Fruit fly (Drosophila melanogaster) whole organism, embryonic: ENCODE measurements around the gene CG5568.
A peak's percentile ranks its signal among the peaks of the same experiment; 100 is the strongest.

ENCODE experiments used
- ATbp ChIP-seq: fragments of 200-800 bp; sonication (Bioruptor generic); optimal IDR thresholded peaks from 2 replicates; lab custom pipeline; 2017; ENCODE audit warnings: missing biosample characterization, mild to moderate bottlenecking, missing genetic modification characterization, missing genetic modification reagents
- BEAF-32 ChIP-seq: fragments of 200-800 bp; sonication (Bioruptor generic); optimal IDR thresholded peaks from 3 replicates; lab custom pipeline; 2017; ENCODE audit warnings: missing biosample characterization, missing genetic modification characterization, mild to moderate bottlenecking, moderate library complexity, missing genetic modification reagents
- Bgb ChIP-seq: fragments of 200-800 bp; sonication (Bioruptor generic); IDR thresholded peaks from 2 replicates; pipeline ENCODE4 v1.3.6; 2022; ENCODE audit warnings: missing biosample characterization, missing genetic modification characterization; ENCODE audit not compliant: partially characterized antibody
- Blimp-1 ChIP-seq: fragments of 200-800 bp; sonication (Bioruptor generic); optimal IDR thresholded peaks from 3 replicates; lab custom pipeline; 2018; ENCODE audit warnings: missing biosample characterization, missing genetic modification characterization, mild to moderate bottlenecking, moderate library complexity, missing genetic modification reagents
- CG12659 ChIP-seq: fragments of 200-800 bp; sonication (Bioruptor generic); optimal IDR thresholded peaks from 3 replicates; lab custom pipeline; 2017; ENCODE audit warnings: mild to moderate bottlenecking, missing biosample characterization, missing genetic modification reagents, missing genetic modification characterization
- CG13287 ChIP-seq: fragments of 200-800 bp; sonication (Bioruptor generic); IDR thresholded peaks from 2 replicates; pipeline ENCODE4 v1.3.6; 2022; ENCODE audit warnings: missing biosample characterization, missing genetic modification characterization; ENCODE audit not compliant: partially characterized antibody
- CG13624 ChIP-seq: fragments of 200-800 bp; sonication (Bioruptor generic); optimal IDR thresholded peaks from 2 replicates; lab custom pipeline; 2016; ENCODE audit warnings: missing biosample characterization, missing genetic modification characterization
- CG14014 ChIP-seq: fragments of 200-800 bp; sonication (Bioruptor generic); IDR thresholded peaks from 2 replicates; pipeline ENCODE4 v1.3.6; 2022; ENCODE audit warnings: missing biosample characterization, missing genetic modification characterization
- CG14050 ChIP-seq: fragments of 200-800 bp; sonication (Bioruptor generic); IDR thresholded peaks from 3 replicates; pipeline ENCODE4 v1.3.6; 2022; ENCODE audit warnings: missing biosample characterization, missing genetic modification characterization
- CG15601 ChIP-seq: fragments of 200-800 bp; sonication (Bioruptor generic); optimal IDR thresholded peaks from 3 replicates; lab custom pipeline; 2019; ENCODE audit warnings: missing biosample characterization, mild to moderate bottlenecking, missing genetic modification characterization, moderate library complexity
- CG17802 ChIP-seq: fragments of 200-800 bp; sonication (Bioruptor generic); optimal IDR thresholded peaks from 2 replicates; lab custom pipeline; 2018; ENCODE audit warnings: missing biosample characterization, mild to moderate bottlenecking, missing genetic modification characterization, moderate library complexity
- CG31388 ChIP-seq: fragments of 200-800 bp; sonication (Bioruptor generic); optimal IDR thresholded peaks from 2 replicates; lab custom pipeline; 2016; ENCODE audit warnings: missing biosample characterization, missing genetic modification characterization
- CG6254 ChIP-seq: fragments of 200-800 bp; sonication (Bioruptor generic); optimal IDR thresholded peaks from 3 replicates; lab custom pipeline; 2017; ENCODE audit warnings: mild to moderate bottlenecking, missing biosample characterization, missing genetic modification reagents, missing genetic modification characterization
- CG8359 ChIP-seq: fragments of 200-800 bp; sonication (Bioruptor generic); optimal IDR thresholded peaks from 2 replicates; lab custom pipeline; 2017; ENCODE audit warnings: missing biosample characterization, mild to moderate bottlenecking, missing genetic modification characterization, borderline replicate concordance
- D ChIP-seq, 2 experiments: fragments of 200-800 bp in 1 of 2; fragments of >200 bp in 1 of 2; sonication (Bioruptor generic) in 1 of 2; optimal IDR thresholded peaks; 2 replicates in 1 of 2; 3 replicates in 1 of 2; lab custom pipeline; 2017; ENCODE audit warnings: mild to moderate bottlenecking in 1 of 2, missing biosample characterization in 1 of 2, missing genetic modification characterization in 1 of 2, missing genetic modification reagents in 1 of 2
- D19A ChIP-seq: fragments of 200-800 bp; optimal IDR thresholded peaks from 3 replicates; lab custom pipeline; 2019; ENCODE audit warnings: missing biosample characterization, mild to moderate bottlenecking, missing genetic modification characterization, moderate library complexity
- Doc3 ChIP-seq: fragments of 200-800 bp; sonication (Bioruptor generic); IDR thresholded peaks from 3 replicates; pipeline ENCODE4 v1.3.6; 2022; ENCODE audit warnings: missing biosample characterization, missing genetic modification characterization; ENCODE audit not compliant: partially characterized antibody
- Ets65A ChIP-seq: fragments of 200-800 bp; sonication (Bioruptor generic); peaks from one replicate; lab custom pipeline; 2016; ENCODE audit warnings: missing biosample characterization, missing genetic modification characterization
- HLHmδ ChIP-seq: fragments of 200-800 bp; sonication (Bioruptor generic); optimal IDR thresholded peaks from 2 replicates; lab custom pipeline; 2018; ENCODE audit warnings: missing biosample characterization, mild to moderate bottlenecking, missing genetic modification characterization, moderate library complexity
- Jarid2 ChIP-seq: fragments of 200-800 bp; sonication (Bioruptor generic); optimal IDR thresholded peaks from 3 replicates; lab custom pipeline; 2017; ENCODE audit warnings: mild to moderate bottlenecking, missing biosample characterization, missing genetic modification reagents, missing genetic modification characterization
- Kr ChIP-seq: fragments of 200-800 bp; sonication (Bioruptor generic); optimal IDR thresholded peaks from 2 replicates; lab custom pipeline; 2017; ENCODE audit warnings: missing biosample characterization, mild to moderate bottlenecking, missing genetic modification characterization
- NC2α ChIP-seq: fragments of 200-800 bp; sonication (Bioruptor generic); optimal IDR thresholded peaks from 2 replicates; lab custom pipeline; 2016; ENCODE audit warnings: missing biosample characterization, missing genetic modification characterization
- Xrp1 ChIP-seq: fragments of 200-800 bp; sonication (Bioruptor generic); IDR thresholded peaks from 2 replicates; pipeline ENCODE4 v1.3.6; 2022; ENCODE audit warnings: missing biosample characterization, missing genetic modification characterization
- ac ChIP-seq: fragments of 200-800 bp; sonication (Bioruptor generic); optimal IDR thresholded peaks from 3 replicates; lab custom pipeline; 2017; ENCODE audit warnings: missing biosample characterization, mild to moderate bottlenecking, missing genetic modification characterization
- al ChIP-seq: fragments of 200-800 bp; sonication (Bioruptor generic); IDR thresholded peaks from 2 replicates; pipeline ENCODE4 v1.3.6; 2022; ENCODE audit warnings: missing biosample characterization, missing genetic modification characterization
- corto ChIP-seq: fragments of 200-800 bp; sonication (Bioruptor generic); optimal IDR thresholded peaks from 2 replicates; lab custom pipeline; 2016; ENCODE audit warnings: missing biosample characterization, mild to moderate bottlenecking, missing genetic modification characterization, moderate library complexity
- dm ChIP-seq: fragments of 200-800 bp; sonication (Bioruptor generic); optimal IDR thresholded peaks from 3 replicates; lab custom pipeline; 2016; ENCODE audit warnings: missing biosample characterization, missing genetic modification characterization
- fd3F ChIP-seq: fragments of 200-800 bp; sonication (Bioruptor generic); optimal IDR thresholded peaks from 2 replicates; lab custom pipeline; 2018; ENCODE audit warnings: missing biosample characterization, mild to moderate bottlenecking, missing genetic modification characterization, moderate library complexity
- hth ChIP-seq: fragments of >200 bp; optimal IDR thresholded peaks from 2 replicates; lab custom pipeline; 2017; ENCODE audit warnings: inconsistent platforms
- jing ChIP-seq: fragments of 200-800 bp; sonication (Bioruptor generic); optimal IDR thresholded peaks from 2 replicates; lab custom pipeline; 2018; ENCODE audit warnings: missing biosample characterization, mild to moderate bottlenecking, missing genetic modification characterization
- kni ChIP-seq: fragments of 200-800 bp; sonication (Bioruptor generic); optimal IDR thresholded peaks from 3 replicates; lab custom pipeline; 2017; ENCODE audit warnings: mild to moderate bottlenecking, missing biosample characterization, missing genetic modification reagents, missing genetic modification characterization
- lmd ChIP-seq: fragments of 200-800 bp; sonication (Bioruptor generic); IDR thresholded peaks from 2 replicates; pipeline ENCODE4 v1.3.6; 2022; ENCODE audit warnings: missing biosample characterization, missing genetic modification characterization
- pros ChIP-seq: fragments of 200-800 bp; sonication (Bioruptor generic); optimal IDR thresholded peaks from 3 replicates; lab custom pipeline; 2019; ENCODE audit warnings: missing biosample characterization, mild to moderate bottlenecking, missing genetic modification characterization, moderate library complexity
- sens ChIP-seq: fragments of 200-800 bp; sonication (Bioruptor generic); peaks from one replicate; lab custom pipeline; 2016; ENCODE audit warnings: missing biosample characterization, missing genetic modification characterization
- sqz ChIP-seq: fragments of 200-800 bp; sonication (Bioruptor generic); optimal IDR thresholded peaks from 3 replicates; lab custom pipeline; 2018; ENCODE audit warnings: missing biosample characterization, mild to moderate bottlenecking, missing genetic modification characterization
- sr ChIP-seq: fragments of 200-800 bp; sonication (Bioruptor generic); IDR thresholded peaks from 3 replicates; pipeline ENCODE4 v1.3.6; 2022; ENCODE audit warnings: missing biosample characterization, missing genetic modification characterization
- tgo ChIP-seq: fragments of 200-800 bp; sonication (Bioruptor generic); IDR thresholded peaks from 3 replicates; pipeline ENCODE4 v1.3.6; 2022; ENCODE audit warnings: missing biosample characterization, missing genetic modification characterization
- tup ChIP-seq: fragments of 200-800 bp; sonication (Bioruptor generic); optimal IDR thresholded peaks from 2 replicates; lab custom pipeline; 2016; ENCODE audit warnings: missing biosample characterization, mild to moderate bottlenecking, missing genetic modification characterization, moderate library complexity
- z ChIP-seq: fragments of 200-800 bp; sonication (Bioruptor generic); IDR thresholded peaks from 3 replicates; pipeline ENCODE4 v1.3.6; 2022; ENCODE audit warnings: missing biosample characterization, missing genetic modification characterization
- zen ChIP-seq: fragments of 200-800 bp; sonication (Bioruptor generic); optimal IDR thresholded peaks from 3 replicates; lab custom pipeline; 2018; ENCODE audit warnings: missing biosample characterization, mild to moderate bottlenecking, missing genetic modification characterization, moderate library complexity

The CG5568 gene

dm6 chr3L:5848929-5849328 is 22.4 kb upstream of the CG5568 start:
- TF ChIP-seq kni (GFP tag; lab: Kevin White, UChicago) (peak; percentile 25), sens (GFP tag; lab: Kevin White, UChicago) (peak; percentile 65), CG15601 (tag; lab: Kevin White, UChicago) (peak; percentile 25), lmd (GFP tag; lab: Robert Waterston, UW) (0 out of 2 replicates have a peak, but pooled peaks have one; percentile 8), CG13624 (GFP tag; lab: Kevin White, UChicago) (no peak), sqz (GFP tag; lab: Kevin White, UChicago) (peak; percentile 4), sr (GFP tag; lab: Robert Waterston, UW) (peak; percentile 28; the same call in 1 of the 3 replicates), CG31388 (no peak), NC2α (GFP tag; lab: Kevin White, UChicago) (no peak), pros (peak; percentile 16), z (GFP tag; lab: Robert Waterston, UW) (peak; percentile 55; the same call in 1 of the 3 replicates), Blimp-1 (peak; percentile 13)

dm6 chr3L:5851636-5852035 is 19.7 kb upstream of the CG5568 start:
- TF ChIP-seq CG12659 = no peak
- peak; percentile 6 for TF ChIP-seq corto (GFP tag; lab: Kevin White, UChicago)
- TF ChIP-seq, all 482 proteins: peak for 1

dm6 chr3L:5855098-5855497 is 16.2 kb upstream of the CG5568 start:
- TF ChIP-seq ATbp = no peak
- no peak for TF ChIP-seq CG14050
- no peak for TF ChIP-seq dm (GFP tag; lab: Kevin White, UChicago)
- no peak for TF ChIP-seq zen (tag; lab: Kevin White, UChicago)
- no peak for TF ChIP-seq CG17802 (tag; lab: Kevin White, UChicago)
- TF ChIP-seq Xrp1 (GFP tag; lab: Robert Waterston, UW) = 0 out of 2 replicates have a peak, but pooled peaks have one; percentile 9
- peak; percentile 21 for TF ChIP-seq sens (GFP tag; lab: Kevin White, UChicago)
- TF ChIP-seq HLHmδ = no peak
- TF ChIP-seq D19A (tag; lab: Kevin White, UChicago) = peak; percentile 17
- peak; percentile 64 for TF ChIP-seq Ets65A (GFP tag; lab: Kevin White, UChicago)

dm6 chr3L:5856081-5856826 is 15.0 kb upstream of the CG5568 start:
- TF ChIP-seq tup (GFP tag; lab: Kevin White, UChicago) (no peak), BEAF-32 (GFP tag; lab: Kevin White, UChicago) (no peak), jing (GFP tag; lab: Kevin White, UChicago) (no peak), CG8359 (no peak), CG13287 (GFP tag; lab: Robert Waterston, UW) (no peak), Jarid2 (GFP tag; lab: Kevin White, UChicago) (no peak), ac (GFP tag; lab: Kevin White, UChicago) (peak; percentile 33), al (GFP tag; lab: Robert Waterston, UW) (no peak), fd3F (GFP tag; lab: Kevin White, UChicago) (no peak), hth (lab: Kevin White, UChicago) (peak; percentile 78), tgo (no peak), Kr (GFP tag; lab: Kevin White, UChicago) (peak; percentile 60), CG6254 (no peak), Bgb (no peak), sens (GFP tag; lab: Kevin White, UChicago) (peak; percentile 57), CG14014 (GFP tag; lab: Robert Waterston, UW) (no peak), zen (tag; lab: Kevin White, UChicago) (peak; percentile 96), D (optimal IDR thresholded peaks at IDR 0.05; lab: Kevin White, UChicago) (peak; percentile 94), D (GFP tag; optimal IDR thresholded peaks at IDR 0.05; lab: Kevin White, UChicago) (no peak), Doc3 (GFP tag; lab: Robert Waterston, UW) (no peak)
